Fruit fly (Drosophila melanogaster) whole organism: ENCODE data around the gene CG14695.

Experiments used
- CG8478 ChIP-seq: fragments of >200 bp; optimal IDR thresholded peaks from 2 replicates; lab custom pipeline; 2018; ENCODE audit warnings: inconsistent platforms
- Dll ChIP-seq: fragments of >200 bp; optimal IDR thresholded peaks from 2 replicates; lab custom pipeline; 2017
- EcR ChIP-seq, 2 experiments: fragments of >200 bp; optimal IDR thresholded peaks; 2 replicates each; lab custom pipeline; 2017; ENCODE audit warnings: missing biosample characterization in 2 of 2, missing genetic modification characterization in 2 of 2, missing genetic modification reagents in 2 of 2
- pan ChIP-seq: fragments of >200 bp; optimal IDR thresholded peaks from 2 replicates; lab custom pipeline; 2017
- psq ChIP-seq: fragments of >200 bp; optimal IDR thresholded peaks from 2 replicates; lab custom pipeline; 2017
- usp ChIP-seq: fragments of >200 bp; optimal IDR thresholded peaks from 2 replicates; lab custom pipeline; 2017; ENCODE audit warnings: missing biosample characterization, missing genetic modification characterization, mixed read lengths

CG14695 gene

DNA sequence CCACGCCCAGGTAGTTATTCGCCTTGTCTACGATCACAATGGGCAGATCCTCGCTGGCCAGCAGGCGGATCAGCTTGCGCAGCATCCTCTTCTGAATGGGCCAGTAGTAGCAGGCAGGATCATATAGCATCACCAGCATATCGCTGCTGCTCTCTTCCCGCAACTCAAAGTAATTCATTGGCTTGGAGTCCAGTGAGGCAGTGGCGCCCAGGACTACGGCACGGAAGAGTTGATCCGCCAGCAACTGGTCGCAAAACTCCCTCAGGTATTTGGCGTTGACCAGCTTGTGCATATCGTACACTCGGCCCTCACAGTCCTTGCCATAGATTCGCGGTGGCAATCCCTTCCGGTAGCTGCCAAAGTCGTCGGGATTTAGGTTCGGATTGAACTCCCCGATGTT is 491 bp downstream of the CG14695 start:
- no peak for TF ChIP-seq EcR (GFP tag; optimal IDR thresholded peaks at IDR 0.05; lab: Kevin White, UChicago)
- no peak for TF ChIP-seq psq (lab: Kevin White, UChicago)
- no peak for TF ChIP-seq pan (lab: Kevin White, UChicago)
- TF ChIP-seq Dll: no peak
- TF ChIP-seq CG8478 (lab: Kevin White, UChicago): no peak
- no peak for TF ChIP-seq usp

- no peak for TF ChIP-seq Dll
- no peak for TF ChIP-seq psq (lab: Kevin White, UChicago)
- no peak for TF ChIP-seq CG8478 (lab: Kevin White, UChicago)
- TF ChIP-seq usp: no peak
- no peak for TF ChIP-seq EcR (GFP tag; optimal IDR thresholded peaks at IDR 0.05; lab: Kevin White, UChicago)
- TF ChIP-seq pan (lab: Kevin White, UChicago): no peak
Measured at dm6 chr3R:10877808-10878207, 1.3 kb downstream of the CG14695 start.

DNA sequence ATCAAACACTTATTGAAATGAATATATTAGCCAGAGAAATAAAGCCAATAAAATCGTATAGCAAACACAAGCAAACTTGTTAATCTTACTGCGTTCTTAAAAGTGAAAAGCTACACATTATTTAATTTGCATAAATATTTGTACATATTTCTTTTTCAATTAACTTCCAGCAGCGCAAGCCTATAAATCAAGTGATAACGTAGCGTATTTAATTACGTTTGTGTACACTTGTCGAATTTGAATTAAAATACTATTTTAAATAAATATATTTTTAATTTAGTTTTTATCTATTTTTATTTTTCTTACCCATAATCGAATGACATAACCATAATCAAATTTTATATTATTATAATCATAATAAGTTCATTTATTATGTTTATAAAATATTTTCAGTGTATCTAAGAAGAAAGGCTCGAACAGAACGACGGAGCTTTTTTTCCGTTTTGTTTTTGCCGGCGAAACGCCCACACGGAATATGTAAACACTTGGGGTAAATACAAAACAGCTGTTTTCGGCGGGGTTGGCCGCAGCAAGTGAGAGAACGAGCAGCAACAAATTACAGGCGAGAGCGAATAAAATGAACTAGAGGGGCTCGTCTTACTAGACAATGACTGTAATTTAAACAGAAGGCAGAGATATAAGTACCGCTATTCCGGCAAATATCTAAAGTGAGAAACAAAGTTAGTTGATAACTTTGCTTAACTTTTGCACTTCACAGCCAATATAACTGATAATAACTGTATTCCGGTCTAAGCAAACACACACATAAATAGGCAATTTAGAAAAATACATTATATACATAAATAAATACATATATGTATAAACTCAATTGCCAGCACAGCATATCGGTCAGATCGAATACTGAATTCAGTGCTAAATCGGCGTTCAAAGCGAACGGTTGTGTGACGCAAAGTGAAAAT is 3.3 kb downstream of the CG14695 start, which contains the start of gene Sodh2:
Sodh2 (plus strand) TSS at position 870 of the 920 bp plus-strand sequence.
- TF ChIP-seq usp (no peak), CG8478 (lab: Kevin White, UChicago) (no peak), EcR (GFP tag; optimal IDR thresholded peaks at IDR 0.05; lab: Kevin White, UChicago) (no peak), pan (lab: Kevin White, UChicago) (no peak), Dll (no peak), psq (lab: Kevin White, UChicago) (no peak)

DNA sequence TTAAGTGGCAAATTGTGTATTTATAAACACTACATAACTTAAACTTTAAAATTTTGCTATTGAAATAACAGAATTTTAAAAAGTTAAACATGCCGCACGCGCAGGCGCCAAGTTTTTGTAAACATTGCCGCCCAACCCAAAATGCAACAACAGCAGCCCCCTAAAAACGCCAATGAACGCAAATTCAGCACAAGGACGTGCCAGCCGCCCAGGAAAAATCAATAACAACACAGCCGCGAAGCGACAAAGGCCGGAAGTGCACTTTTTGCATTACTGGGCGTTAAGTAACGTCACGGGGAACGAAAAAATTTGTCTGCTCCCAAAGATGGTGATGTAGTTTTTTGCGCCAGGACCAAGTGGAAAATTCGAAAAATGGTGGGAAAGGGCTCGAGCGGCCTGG is 6.3 kb downstream of the CG14695 start, which contains the start of gene CG4596:
CG4596 (plus strand) TSS at position 219 of the 400 bp plus-strand sequence.
- TF ChIP-seq usp (no peak), Dll (no peak), CG8478 (lab: Kevin White, UChicago) (no peak), psq (lab: Kevin White, UChicago) (no peak), pan (lab: Kevin White, UChicago) (no peak), EcR (GFP tag; optimal IDR thresholded peaks at IDR 0.05; lab: Kevin White, UChicago) (no peak)

dm6 chr3R:10872148-10872783 is 6.9 kb downstream of the CG14695 start, which contains the start of gene Fdh:
TSS of gene Fdh (minus strand) at chr3R:10872381.
- no peak for TF ChIP-seq psq (lab: Kevin White, UChicago)
- TF ChIP-seq EcR (GFP tag; optimal IDR thresholded peaks at IDR 0.05; lab: Kevin White, UChicago): no peak
- TF ChIP-seq Dll: no peak

DNA sequence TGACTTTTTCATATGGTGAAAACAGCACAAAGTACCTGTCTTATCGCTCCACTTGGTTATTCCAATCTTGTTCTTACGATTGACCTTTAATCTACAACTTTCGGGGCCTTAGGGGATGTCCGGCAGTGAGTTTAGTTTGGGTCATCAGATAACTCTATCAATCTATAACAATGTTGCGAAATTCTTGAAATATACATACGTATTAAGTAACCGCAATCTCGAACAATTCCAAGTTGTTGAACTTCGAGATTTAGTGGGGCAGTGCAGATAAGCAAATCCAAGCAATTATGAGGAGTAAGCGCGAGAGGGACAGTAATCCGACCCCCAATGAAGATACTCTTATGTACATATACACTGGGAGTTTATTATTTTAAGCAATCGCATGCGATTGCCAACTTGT is 8.6 kb downstream of the CG14695 start:
- TF ChIP-seq EcR (GFP tag; optimal IDR thresholded peaks at IDR 0.05; lab: Kevin White, UChicago): no peak
- TF ChIP-seq pan (lab: Kevin White, UChicago): no peak
- no peak for TF ChIP-seq usp
- TF ChIP-seq CG8478 (lab: Kevin White, UChicago): no peak
- no peak for TF ChIP-seq psq (lab: Kevin White, UChicago)
- TF ChIP-seq Dll: no peak

DNA sequence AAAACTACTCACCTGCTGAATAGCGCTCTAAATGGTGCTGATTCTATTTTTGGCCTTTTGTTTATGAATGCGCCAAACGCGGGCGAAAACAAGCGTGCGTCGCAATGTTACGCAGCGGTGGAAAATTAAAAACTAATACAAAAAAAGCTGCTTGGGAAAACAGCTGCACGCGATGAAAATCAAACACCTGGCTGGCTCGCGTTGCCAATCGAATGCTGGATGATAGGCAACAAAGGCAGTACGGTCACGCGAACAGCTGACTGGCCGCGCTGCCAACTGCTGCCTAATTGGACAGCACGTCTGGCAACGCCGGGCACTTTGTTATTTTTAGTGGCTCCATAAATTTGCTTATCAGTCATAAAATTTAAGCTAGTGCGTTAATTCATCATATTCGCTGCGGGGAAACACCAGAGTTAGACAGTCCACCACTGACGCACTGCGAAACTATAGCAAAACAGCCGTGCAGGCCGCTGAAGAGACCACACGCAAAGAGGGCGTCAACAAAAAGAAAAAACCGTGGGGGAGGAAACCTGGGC is 10.6 kb downstream of the CG14695 start, which contains the start of the genes SelR and Tsp86D:
SelR (minus strand) TSS at position 216 of the 536 bp plus-strand sequence.
Tsp86D (plus strand) TSS at position 282 of the 536 bp plus-strand sequence.
- no peak for TF ChIP-seq pan (lab: Kevin White, UChicago)
- no peak for TF ChIP-seq Dll
- TF ChIP-seq usp: no peak
- no peak for TF ChIP-seq EcR (GFP tag; optimal IDR thresholded peaks at IDR 0.05; lab: Kevin White, UChicago)
- no peak for TF ChIP-seq psq (lab: Kevin White, UChicago)
- TF ChIP-seq CG8478 (lab: Kevin White, UChicago): no peak

- TF ChIP-seq pan (lab: Kevin White, UChicago): no peak
- TF ChIP-seq usp: no peak
Measured at dm6 chr3R:10863956-10864355, 15.2 kb downstream of the CG14695 start.

dm6 chr3R:10863446-10863819 is 15.7 kb downstream of the CG14695 start:
- TF ChIP-seq Dll: no peak
- TF ChIP-seq EcR (GFP tag; optimal IDR thresholded peaks at IDR 0.05; lab: Kevin White, UChicago): no peak
- no peak for TF ChIP-seq psq (lab: Kevin White, UChicago)
- TF ChIP-seq usp: no peak
- TF ChIP-seq CG8478 (lab: Kevin White, UChicago): no peak
- no peak for TF ChIP-seq pan (lab: Kevin White, UChicago)

dm6 chr3R:10862773-10863445 is 16.2 kb downstream of the CG14695 start, which contains the start of gene CG6574:
TSS of gene CG6574 (minus strand) at chr3R:10862988.
- TF ChIP-seq Dll (no peak), EcR (GFP tag; optimal IDR thresholded peaks at IDR 0.05; lab: Kevin White, UChicago) (no peak), usp (no peak), psq (lab: Kevin White, UChicago) (no peak), pan (lab: Kevin White, UChicago) (no peak), CG8478 (lab: Kevin White, UChicago) (no peak)

DNA sequence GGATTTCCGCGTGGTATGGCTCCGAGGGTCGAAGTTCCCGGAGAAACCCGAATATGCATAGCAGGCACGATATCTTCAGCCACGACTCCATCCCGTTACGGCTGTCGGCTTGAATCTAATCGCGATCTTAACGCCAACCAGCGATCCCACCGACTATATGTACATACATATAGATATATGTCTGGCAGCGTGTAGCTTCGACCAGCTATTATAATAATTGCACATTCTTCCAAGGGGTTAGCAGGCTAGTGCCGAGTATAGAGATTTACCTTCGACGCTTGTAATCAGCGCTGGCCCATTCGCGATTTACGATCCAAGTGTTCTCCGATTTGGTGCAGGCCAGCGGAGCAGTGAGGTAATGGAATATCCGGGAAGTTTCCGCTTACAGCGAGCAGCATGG is 19.4 kb downstream of the CG14695 start, which contains the start of gene CG14694:
CG14694 (minus strand) TSS at position 101 of the 400 bp plus-strand sequence.
- TF ChIP-seq pan (lab: Kevin White, UChicago) (no peak), Dll (no peak), psq (lab: Kevin White, UChicago) (no peak), usp (no peak), EcR (GFP tag; optimal IDR thresholded peaks at IDR 0.05; lab: Kevin White, UChicago) (no peak), CG8478 (lab: Kevin White, UChicago) (no peak)
